Worm (Caenorhabditis elegans): Measurements from ENCODE around the gene inft-2.

inft-2 gene

ce11 chrV:13045017-13045416, 42.9 kb downstream of the inft-2 start:
- TF ChIP-seq W03F9.2 (tag; optimal IDR thresholded peaks at IDR 0.05) (no peak), dao-5 (tag; optimal IDR thresholded peaks at IDR 0.05) (no peak), him-1 (tag; optimal IDR thresholded peaks at IDR 0.05) (no peak)

ce11 chrV:13046125-13047123, 44.3 kb downstream of the inft-2 start:
- no peak for TF ChIP-seq W03F9.2 (tag; optimal IDR thresholded peaks at IDR 0.05)
- no peak for TF ChIP-seq dao-5 (tag; optimal IDR thresholded peaks at IDR 0.05)
- TF ChIP-seq him-1 (tag; optimal IDR thresholded peaks at IDR 0.05), result no peak

- no peak for TF ChIP-seq W03F9.2 (tag; optimal IDR thresholded peaks at IDR 0.05)
Measured at ce11 chrV:13047574-13048030, 45.5 kb downstream of the inft-2 start, which contains the start of gene W07G4.5. Gene W07G4.5 (plus strand): TSS chrV:13047980.

ce11 chrV:13049149-13049610, 47.1 kb downstream of the inft-2 start, which contains the start of gene W07G4.8:
Gene W07G4.8 (minus strand): TSS chrV:13049560.
- no peak for TF ChIP-seq him-1 (tag; optimal IDR thresholded peaks at IDR 0.05)

ce11 chrV:13053635-13054034, 51.5 kb downstream of the inft-2 start, which contains the start of gene srr-1:
Gene srr-1 (minus strand): TSS chrV:13053735.
- no peak for TF ChIP-seq dao-5 (tag; optimal IDR thresholded peaks at IDR 0.05)
- TF ChIP-seq him-1 (tag; optimal IDR thresholded peaks at IDR 0.05), result no peak
- no peak for TF ChIP-seq W03F9.2 (tag; optimal IDR thresholded peaks at IDR 0.05)
